Worm (Caenorhabditis elegans) whole organism, late embryonic: ENCODE measurements around the gene T10F2.2.

Experiments used
- K02D7.2 ChIP-seq: sonication (generic microtip); optimal IDR thresholded peaks from 2 replicates; lab custom pipeline; 2017; ENCODE audit warnings: mild to moderate bottlenecking, missing genetic modification characterization, missing compliant biosample characterization
- ama-1 ChIP-seq: fragments of 150-350 bp; optimal IDR thresholded peaks from 2 replicates; lab custom pipeline; 2014
- ceh-14 ChIP-seq: sonication (generic microtip); optimal IDR thresholded peaks from 2 replicates; lab custom pipeline; 2016; ENCODE audit warnings: missing genotype, missing genetic modification characterization, missing compliant biosample characterization
- ceh-18 ChIP-seq: sonication (generic microtip); optimal IDR thresholded peaks from 2 replicates; lab custom pipeline; 2016; ENCODE audit warnings: missing genetic modification characterization, missing compliant biosample characterization
- ceh-19 ChIP-seq: fragments of 200-800 bp; sonication (Bioruptor generic); optimal IDR thresholded peaks from 2 replicates; lab custom pipeline; 2018; ENCODE audit warnings: mild to moderate bottlenecking, missing genetic modification characterization, missing compliant biosample characterization
- ceh-30 ChIP-seq: fragments of 150-350 bp; optimal IDR thresholded peaks from 2 replicates; lab custom pipeline; 2014; ENCODE audit warnings: missing biosample characterization, missing genetic modification characterization
- ceh-6 ChIP-seq: fragments of 200-800 bp; sonication (Bioruptor generic); optimal IDR thresholded peaks from 2 replicates; lab custom pipeline; 2018; ENCODE audit warnings: mild to moderate bottlenecking, missing genetic modification characterization, missing compliant biosample characterization
- ceh-9 ChIP-seq: sonication (generic microtip); optimal IDR thresholded peaks from 2 replicates; lab custom pipeline; 2016; ENCODE audit warnings: mild to moderate bottlenecking, missing genetic modification characterization, inconsistent platforms, missing compliant biosample characterization
- che-1 ChIP-seq: sonication (generic microtip); optimal IDR thresholded peaks from 2 replicates; lab custom pipeline; 2016; ENCODE audit warnings: mild to moderate bottlenecking, missing genetic modification characterization, missing compliant biosample characterization
- dmd-4 ChIP-seq: sonication (generic microtip); optimal IDR thresholded peaks from 2 replicates; lab custom pipeline; 2016; ENCODE audit warnings: borderline replicate concordance, missing genetic modification characterization, missing compliant biosample characterization
- elt-2 ChIP-seq: sonication (generic microtip); optimal IDR thresholded peaks from 2 replicates; lab custom pipeline; 2016; ENCODE audit warnings: missing genetic modification reagents, missing genetic modification characterization, missing compliant biosample characterization
- eyg-1 ChIP-seq: sonication (generic microtip); optimal IDR thresholded peaks from 2 replicates; lab custom pipeline; 2016; ENCODE audit warnings: missing genotype, missing genetic modification characterization, missing compliant biosample characterization
- lin-11 ChIP-seq: fragments of 200-800 bp; sonication (Bioruptor generic); optimal IDR thresholded peaks from 2 replicates; lab custom pipeline; 2018; ENCODE audit warnings: mild to moderate bottlenecking, missing genetic modification characterization, missing compliant biosample characterization
- madf-2 ChIP-seq: sonication (generic microtip); optimal IDR thresholded peaks from 2 replicates; lab custom pipeline; 2017; ENCODE audit warnings: missing genetic modification characterization, missing compliant biosample characterization
- nfya-1 ChIP-seq: sonication (generic microtip); optimal IDR thresholded peaks from 2 replicates; lab custom pipeline; 2017; ENCODE audit warnings: missing genetic modification characterization, mild to moderate bottlenecking, missing compliant biosample characterization, antibody characterized with exemption, moderate library complexity
- pag-3 ChIP-seq: sonication (generic microtip); optimal IDR thresholded peaks from 2 replicates; lab custom pipeline; 2016; ENCODE audit warnings: missing compliant biosample characterization, missing genetic modification characterization, borderline replicate concordance
- pat-9 ChIP-seq: fragments of 200-800 bp; sonication (Bioruptor generic); optimal IDR thresholded peaks from 2 replicates; lab custom pipeline; 2018; ENCODE audit warnings: mild to moderate bottlenecking, missing genetic modification characterization, moderate library complexity, missing compliant biosample characterization
- pax-1 ChIP-seq: fragments of 150-350 bp; optimal IDR thresholded peaks from 2 replicates; lab custom pipeline; 2014; ENCODE audit warnings: missing biosample characterization, missing genetic modification characterization
- tbx-2 ChIP-seq: sonication (generic microtip); optimal IDR thresholded peaks from 2 replicates; lab custom pipeline; 2016; ENCODE audit warnings: missing genetic modification characterization, missing compliant biosample characterization
- unc-42 ChIP-seq: sonication (generic microtip); optimal IDR thresholded peaks from 2 replicates; lab custom pipeline; 2016; ENCODE audit warnings: missing genotype, missing genetic modification characterization, missing compliant biosample characterization
- unc-55 ChIP-seq: sonication (generic microtip); optimal IDR thresholded peaks from 2 replicates; lab custom pipeline; 2017; ENCODE audit warnings: missing biosample characterization, missing genetic modification reagents, missing genetic modification characterization
- ztf-16 ChIP-seq: sonication (generic microtip); optimal IDR thresholded peaks from 2 replicates; lab custom pipeline; 2017; ENCODE audit warnings: missing genetic modification characterization, missing compliant biosample characterization

Gene T10F2.2

ce11 chrIII:5125759-5126158 lies 39.4 kb downstream of the T10F2.2 start:
- no peak for TF ChIP-seq madf-2 (tag; lab: Kevin White, UChicago)
- no peak for TF ChIP-seq pax-1
- TF ChIP-seq tbx-2 = peak; percentile 47
- peak; percentile 40 for TF ChIP-seq unc-55 (GFP tag; lab: Kevin White, UChicago)

ce11 chrIII:5124385-5124784 lies 40.7 kb downstream of the T10F2.2 start:
- TF ChIP-seq ceh-6 (no peak), tbx-2 (peak; percentile 79), unc-55 (GFP tag; lab: Kevin White, UChicago) (peak; percentile 52)

- no peak for TF ChIP-seq nfya-1 (tag; lab: Kevin White, UChicago)
- TF ChIP-seq ceh-18 = no peak
- TF ChIP-seq ceh-19 (GFP tag; lab: Kevin White, UChicago) = no peak
- TF ChIP-seq tbx-2 = peak; percentile 29
- no peak for TF ChIP-seq pag-3
- no peak for TF ChIP-seq K02D7.2 (tag; lab: Kevin White, UChicago)
- TF ChIP-seq elt-2 (tag; lab: Kevin White, UChicago) = no peak
Measured at ce11 chrIII:5120593-5120992, 44.5 kb downstream of the T10F2.2 start.

ce11 chrIII:5119063-5119462 lies 46.0 kb downstream of the T10F2.2 start:
- no peak for TF ChIP-seq che-1 (tag; lab: Kevin White, UChicago)
- TF ChIP-seq pat-9 (tag; lab: Kevin White, UChicago) = no peak
- no peak for TF ChIP-seq ceh-30 (tag; lab: Kevin White, UChicago)
- no peak for TF ChIP-seq unc-42 (tag; lab: Kevin White, UChicago)
- no peak for TF ChIP-seq nfya-1 (tag; lab: Kevin White, UChicago)
- no peak for TF ChIP-seq ztf-16 (tag; lab: Kevin White, UChicago)
- TF ChIP-seq dmd-4 (tag; lab: Kevin White, UChicago) = no peak
- no peak for TF ChIP-seq ceh-6
- no peak for TF ChIP-seq ceh-9
- no peak for TF ChIP-seq ama-1 (lab: Kevin White, UChicago)
- no peak for TF ChIP-seq lin-11
- no peak for TF ChIP-seq eyg-1
- no peak for TF ChIP-seq ceh-14 (tag; lab: Kevin White, UChicago)
- TF ChIP-seq, all 69 proteins: peak for 0
